Fruit fly (Drosophila melanogaster): ENCODE data around the gene CG12289.

DNA sequence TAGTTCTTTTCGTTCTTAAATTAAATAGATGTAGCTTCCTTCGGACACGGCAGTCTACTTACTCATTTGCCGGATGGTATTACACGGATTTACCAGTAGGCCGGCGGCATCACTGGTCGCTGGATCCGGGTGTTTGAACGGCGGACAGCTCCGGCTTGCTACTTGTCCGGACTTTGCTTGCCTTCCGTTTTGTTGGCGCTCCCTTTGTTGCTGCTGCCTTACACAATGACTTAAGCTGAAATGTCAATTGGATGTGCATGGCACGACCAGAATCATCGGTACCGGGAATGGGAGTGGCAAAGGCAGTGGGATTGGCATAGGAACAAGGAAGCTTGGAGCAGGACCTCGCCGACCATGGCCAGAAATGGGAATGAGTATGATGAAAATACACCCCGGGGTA lies 22.0 kb upstream of the CG12289 start:
- no peak for TF ChIP-seq OdsH (GFP tag; optimal IDR thresholded peaks at IDR 0.05)
- no peak for TF ChIP-seq Sox102F (GFP tag; optimal IDR thresholded peaks at IDR 0.05)
- no peak for TF ChIP-seq CG6854 (GFP tag; optimal IDR thresholded peaks at IDR 0.05)
- TF ChIP-seq CG32006 (GFP tag; optimal IDR thresholded peaks at IDR 0.05) = no peak
- TF ChIP-seq CG8119 (GFP tag; IDR thresholded peaks at IDR 0.05) = no peak
- TF ChIP-seq vri (GFP tag; optimal IDR thresholded peaks at IDR 0.05) = no peak
- TF ChIP-seq Lpt (GFP tag; optimal IDR thresholded peaks at IDR 0.05) = no peak
- no peak for TF ChIP-seq CG34406 (GFP tag; optimal IDR thresholded peaks at IDR 0.05)

Data from whole organism, prepupa.